Worm (Caenorhabditis elegans) whole organism, L4/young adult: ENCODE measurements around the gene C17H11.1.

Experiments
- W03F9.2 ChIP-seq: fragments of 150-350 bp; optimal IDR thresholded peaks from 2 replicates; lab custom pipeline; 2014; ENCODE audit warnings: missing biosample characterization, missing genetic modification characterization
- him-1 ChIP-seq: sonication (generic microtip); optimal IDR thresholded peaks from 2 replicates; lab custom pipeline; 2016; ENCODE audit warnings: missing genotype, missing genetic modification reagents, missing genetic modification characterization, missing compliant biosample characterization

- TF ChIP-seq W03F9.2 (no peak), him-1 (tag; lab: Kevin White, UChicago) (no peak)
Measured at ce11 chrX:8147398-8147797, 26.3 kb upstream of the C17H11.1 start, which contains the start of gene C02B8.1.
